Worm (Caenorhabditis elegans): ENCODE measurements around the gene srx-4.

srx-4 gene

DNA sequence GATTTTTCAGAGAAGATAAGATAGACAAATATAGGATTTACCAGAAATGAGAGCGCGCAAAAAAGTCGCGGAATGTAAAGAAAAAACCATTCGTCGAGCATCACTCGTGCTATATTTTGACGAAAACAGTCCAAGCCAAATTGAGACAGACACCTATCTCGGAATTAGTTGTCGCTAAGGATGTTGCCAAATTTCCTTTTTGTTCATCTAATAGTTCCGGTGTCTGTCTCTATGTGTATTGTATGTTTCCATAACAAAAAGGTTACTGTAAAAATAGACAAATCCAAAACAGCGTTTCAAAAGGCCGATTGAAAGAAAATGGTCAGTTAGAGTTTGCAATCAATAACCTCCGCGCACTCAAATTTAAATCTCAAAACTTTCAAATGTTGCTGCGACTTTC is 2.1 kb upstream of the srx-4 start, which contains the start of gene srj-53:
srj-53 (minus strand) TSS at position 101 of the 400 bp plus-strand sequence.
- no peak for TF ChIP-seq unc-62 (GFP tag; optimal IDR thresholded peaks at IDR 0.05)
- no peak for TF ChIP-seq lin-11 (tag; optimal IDR thresholded peaks at IDR 0.05)
- TF ChIP-seq fos-1 (tag; optimal IDR thresholded peaks at IDR 0.05): no peak
- no peak for TF ChIP-seq nhr-11 (tag; optimal IDR thresholded peaks at IDR 0.05)
- no peak for TF ChIP-seq lin-39 (tag; optimal IDR thresholded peaks at IDR 0.05)
- no peak for TF ChIP-seq mab-5 (tag; optimal IDR thresholded peaks at IDR 0.05)
- no peak for TF ChIP-seq unc-39 (tag; optimal IDR thresholded peaks at IDR 0.05)
- no peak for TF ChIP-seq elt-3 (tag; optimal IDR thresholded peaks at IDR 0.05)
- TF ChIP-seq unc-55 (GFP tag; optimal IDR thresholded peaks at IDR 0.05): no peak

DNA sequence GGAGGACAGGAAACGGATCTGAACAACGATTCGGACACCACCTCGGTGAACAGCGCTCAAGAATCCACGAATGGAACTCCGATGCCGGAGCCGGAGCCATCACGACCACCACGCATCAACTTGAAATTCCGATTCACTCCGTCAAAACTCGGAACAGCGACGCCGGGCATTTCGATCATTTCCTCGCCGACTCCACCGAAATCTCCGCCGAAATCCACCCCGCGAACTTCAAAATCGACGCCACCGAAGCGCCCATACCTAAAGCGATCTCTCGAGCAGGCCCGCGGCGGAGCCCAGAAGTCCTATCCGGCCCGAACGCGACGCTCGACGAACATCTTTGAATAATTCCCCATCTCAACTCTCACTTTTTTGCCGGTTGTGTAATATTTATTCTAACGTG is 3.0 kb downstream of the srx-4 start:
- TF ChIP-seq nhr-23 (tag; optimal IDR thresholded peaks at IDR 0.05) (no peak), mdl-1 (tag; optimal IDR thresholded peaks at IDR 0.05) (no peak)

DNA sequence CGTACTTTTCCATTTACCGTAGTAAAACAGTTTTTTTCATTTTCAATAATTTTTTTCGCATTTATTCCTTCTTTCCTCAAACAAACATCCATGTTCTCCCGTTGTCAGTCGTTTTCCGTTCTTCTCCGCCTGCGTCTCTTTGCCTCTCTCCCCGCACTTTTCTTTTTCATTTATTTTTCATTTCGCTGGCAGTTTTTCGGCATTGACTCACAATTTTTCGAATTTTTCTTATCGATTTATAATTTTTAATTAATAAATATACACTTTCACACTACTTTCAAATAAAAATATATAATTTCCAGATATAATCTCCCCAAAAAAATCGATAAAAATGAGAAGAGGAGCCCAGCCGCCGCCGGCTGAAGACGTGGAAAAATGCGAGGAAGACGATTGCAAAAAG is 5.2 kb downstream of the srx-4 start, which contains the start of gene H25P19.1:
H25P19.1 (plus strand) TSS at position 301 of the 400 bp plus-strand sequence.
- TF ChIP-seq ceh-16 (tag; optimal IDR thresholded peaks at IDR 0.05) (no peak), F13H6.1 (tag; optimal IDR thresholded peaks at IDR 0.05) (no peak), ztf-11 (tag; optimal IDR thresholded peaks at IDR 0.05) (no peak), egl-27 (tag; optimal IDR thresholded peaks at IDR 0.05) (no peak), C34F6.9 (tag; optimal IDR thresholded peaks at IDR 0.05) (no peak), mdl-1 (tag; optimal IDR thresholded peaks at IDR 0.05) (no peak), ama-1 (optimal IDR thresholded peaks at IDR 0.05) (no peak), nhr-25 (tag; optimal IDR thresholded peaks at IDR 0.05) (no peak), crh-2 (tag; optimal IDR thresholded peaks at IDR 0.05) (no peak), nhr-6 (tag; optimal IDR thresholded peaks at IDR 0.05) (no peak), R02D3.7 (tag; optimal IDR thresholded peaks at IDR 0.05) (no peak), dmd-4 (tag; optimal IDR thresholded peaks at IDR 0.05) (no peak), mbf-1 (tag; optimal IDR thresholded peaks at IDR 0.05) (no peak), nhr-23 (tag; optimal IDR thresholded peaks at IDR 0.05) (no peak), nhr-21 (tag; optimal IDR thresholded peaks at IDR 0.05) (no peak), aly-2 (tag; optimal IDR thresholded peaks at IDR 0.05) (no peak), sma-9 (GFP tag; optimal IDR thresholded peaks at IDR 0.05) (no peak), sma-9 (tag; optimal IDR thresholded peaks at IDR 0.05) (no peak), blmp-1 (tag; optimal IDR thresholded peaks at IDR 0.05; ENCODE audit: insufficient read depth) (no peak)

DNA sequence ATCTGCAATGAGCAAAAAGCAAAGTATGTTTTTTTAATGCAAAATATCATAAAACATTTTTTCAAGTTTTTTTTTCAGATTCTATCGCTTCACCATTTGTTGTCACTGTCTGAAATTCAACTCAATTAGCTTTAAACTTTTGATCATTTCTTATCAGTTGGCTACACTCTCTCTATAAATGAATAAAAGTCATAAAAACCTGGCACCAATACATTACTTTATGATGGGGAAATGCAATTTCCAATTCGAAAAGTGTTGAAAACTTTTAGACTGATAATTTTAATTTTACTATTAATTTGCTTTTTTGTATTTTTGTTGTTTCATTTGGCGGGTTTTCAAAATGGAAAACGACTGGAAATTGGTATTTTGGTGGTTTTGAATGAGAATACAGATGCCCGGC is 8.7 kb downstream of the srx-4 start, which contains the start of gene F31F4.1:
F31F4.1 (plus strand) TSS at position 203 of the 400 bp plus-strand sequence.
- TF ChIP-seq nhr-237 (tag; optimal IDR thresholded peaks at IDR 0.05) (no peak), fos-1 (tag; optimal IDR thresholded peaks at IDR 0.05) (peak; percentile 29)

DNA sequence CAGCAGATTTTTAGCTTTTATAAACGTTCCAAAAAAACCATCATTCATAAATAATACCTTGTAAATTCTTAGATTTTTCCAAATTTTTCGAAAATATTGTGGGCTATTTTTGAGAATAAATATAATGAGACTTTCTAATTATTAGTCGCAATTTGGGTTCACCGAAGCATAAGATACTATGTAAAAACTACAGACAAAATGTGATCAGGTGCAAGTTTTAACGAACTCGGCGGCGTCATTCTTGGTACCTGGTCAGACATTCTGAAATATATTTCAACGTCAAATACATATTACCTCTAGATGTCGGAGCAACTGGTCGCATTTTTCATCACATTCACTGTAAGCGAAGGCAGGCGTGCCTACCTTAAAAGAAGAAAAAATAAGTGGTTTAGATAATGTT is 10.5 kb downstream of the srx-4 start, which contains the start of gene srx-23:
srx-23 (plus strand) TSS at position 301 of the 400 bp plus-strand sequence.
- TF ChIP-seq ztf-4 (tag; optimal IDR thresholded peaks at IDR 0.05): no peak
- no peak for TF ChIP-seq unc-62 (GFP tag; optimal IDR thresholded peaks at IDR 0.05)
- TF ChIP-seq snpc-4 (tag; optimal IDR thresholded peaks at IDR 0.05): no peak

DNA sequence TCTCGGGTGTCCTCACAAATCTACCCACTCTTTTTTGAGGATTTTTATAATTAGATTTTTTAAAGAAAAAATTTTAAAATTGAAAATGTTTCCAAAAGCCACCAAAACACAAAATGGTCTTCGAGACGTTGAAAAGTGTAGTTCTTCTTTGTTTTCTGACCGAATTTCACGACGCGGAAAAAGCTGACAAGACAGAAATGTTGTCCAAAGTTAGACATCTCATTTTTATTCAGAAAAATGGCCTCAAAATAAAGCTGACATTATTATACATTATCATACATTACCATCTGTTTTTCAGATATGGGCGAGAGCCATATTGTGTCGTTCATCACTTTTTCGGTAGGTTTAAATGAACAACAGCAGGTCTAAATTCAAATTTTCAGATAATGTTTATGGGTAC is 12.9 kb downstream of the srx-4 start, which contains the start of gene srx-22:
srx-22 (plus strand) TSS at position 301 of the 400 bp plus-strand sequence.
- TF ChIP-seq ztf-1 (GFP tag; conservative IDR thresholded peaks at IDR 0.05): no peak
- no peak for TF ChIP-seq nhr-11 (tag; optimal IDR thresholded peaks at IDR 0.05)
- no peak for TF ChIP-seq lsy-2 (tag; optimal IDR thresholded peaks at IDR 0.05)
- no peak for TF ChIP-seq nhr-12 (tag; optimal IDR thresholded peaks at IDR 0.05)
- TF ChIP-seq ztf-11 (tag; optimal IDR thresholded peaks at IDR 0.05): no peak
- TF ChIP-seq mab-5 (tag; optimal IDR thresholded peaks at IDR 0.05): no peak
- no peak for TF ChIP-seq nhr-237 (tag; optimal IDR thresholded peaks at IDR 0.05)
- no peak for TF ChIP-seq elt-3 (tag; optimal IDR thresholded peaks at IDR 0.05)
- TF ChIP-seq C34F6.9 (tag; optimal IDR thresholded peaks at IDR 0.05): no peak
- no peak for TF ChIP-seq nhr-129 (tag; optimal IDR thresholded peaks at IDR 0.05)
- no peak for TF ChIP-seq nhr-77 (tag; optimal IDR thresholded peaks at IDR 0.05)
